Worm (Caenorhabditis elegans) whole organism, L2 larva: ENCODE data around the gene F42A6.2.

ENCODE experiments used
- Y55F3AM.14 ChIP-seq: fragments of 200-800 bp; sonication (Bioruptor generic); optimal IDR thresholded peaks from 2 replicates; lab custom pipeline; 2018; ENCODE audit warnings: mild to moderate bottlenecking, missing genetic modification characterization, missing compliant biosample characterization
- aly-2 ChIP-seq: fragments of 150-350 bp; optimal IDR thresholded peaks from 2 replicates; lab custom pipeline; 2014; ENCODE audit warnings: missing biosample characterization, missing genetic modification characterization
- ceh-82 ChIP-seq: fragments of 150-350 bp; optimal IDR thresholded peaks from 2 replicates; lab custom pipeline; 2014; ENCODE audit warnings: missing biosample characterization, missing genetic modification characterization
- dmd-4 ChIP-seq: sonication (generic microtip); optimal IDR thresholded peaks from 2 replicates; lab custom pipeline; 2017; ENCODE audit warnings: missing biosample characterization, missing genetic modification characterization
- elt-1 ChIP-seq: fragments of 150-350 bp; optimal IDR thresholded peaks from 2 replicates; lab custom pipeline; 2014; ENCODE audit warnings: missing biosample characterization, missing genetic modification characterization
- lsy-2 ChIP-seq, 2 experiments: fragments of 150-350 bp in 1 of 2; sonication (generic microtip) in 1 of 2; optimal IDR thresholded peaks; 2 replicates each; lab custom pipeline; 2014 to 2017; ENCODE audit warnings: missing biosample characterization in 2 of 2, missing genetic modification characterization in 2 of 2
- mab-5 ChIP-seq: fragments of 150-350 bp; optimal IDR thresholded peaks from 2 replicates; lab custom pipeline; 2014; ENCODE audit warnings: missing biosample characterization, missing genetic modification characterization
- nhr-129 ChIP-seq: fragments of 150-350 bp; optimal IDR thresholded peaks from 2 replicates; lab custom pipeline; 2014; ENCODE audit warnings: missing biosample characterization, missing genetic modification characterization
- nhr-77 ChIP-seq: fragments of 150-350 bp; optimal IDR thresholded peaks from 2 replicates; lab custom pipeline; 2014; ENCODE audit warnings: missing biosample characterization, missing genetic modification characterization
- skn-1 ChIP-seq: sonication (generic microtip); optimal IDR thresholded peaks from 2 replicates; lab custom pipeline; 2017; ENCODE audit warnings: missing biosample characterization, missing genetic modification characterization
- sma-3 ChIP-seq: sonication (generic microtip); optimal IDR thresholded peaks from 2 replicates; lab custom pipeline; 2016; ENCODE audit warnings: missing genetic modification reagents, missing genetic modification characterization, missing compliant biosample characterization
- snpc-4 ChIP-seq: fragments of 150-350 bp; optimal IDR thresholded peaks from 2 replicates; lab custom pipeline; 2014; ENCODE audit warnings: missing biosample characterization, missing genetic modification characterization
- zag-1 ChIP-seq: fragments of 150-350 bp; optimal IDR thresholded peaks from 2 replicates; lab custom pipeline; 2014; ENCODE audit warnings: missing biosample characterization, missing genetic modification characterization
- ztf-4 ChIP-seq: fragments of 150-350 bp; optimal IDR thresholded peaks from 2 replicates; lab custom pipeline; 2014; ENCODE audit warnings: missing biosample characterization, missing genetic modification characterization

ce11 chrIV:3345484-3345883, 4.2 kb downstream of the F42A6.2 start:
- TF ChIP-seq elt-1 (no peak), nhr-77 (tag; lab: Kevin White, UChicago) (no peak), sma-3 (GFP tag; lab: Kevin White, UChicago) (no peak), zag-1 (tag; lab: Kevin White, UChicago) (no peak), dmd-4 (tag; lab: Kevin White, UChicago) (no peak), skn-1 (no peak), snpc-4 (tag; lab: Kevin White, UChicago) (no peak), nhr-129 (tag; lab: Kevin White, UChicago) (no peak), ceh-82 (no peak), lsy-2 (tag; optimal IDR thresholded peaks at IDR 0.05; lab: Kevin White, UChicago) (no peak), ztf-4 (tag; lab: Kevin White, UChicago) (no peak), mab-5 (tag; lab: Kevin White, UChicago) (no peak), Y55F3AM.14 (GFP tag; lab: Kevin White, UChicago) (no peak), aly-2 (tag; lab: Kevin White, UChicago) (no peak)
